Fruit fly (Drosophila melanogaster) whole organism, embryonic: Measurements from ENCODE around the gene Cpr65Az.
A peak's percentile ranks its signal among the peaks of the same experiment; 100 is the strongest.

Experiments used
- Abd-B ChIP-seq: fragments of 200-800 bp; sonication (Bioruptor generic); optimal IDR thresholded peaks from 2 replicates; lab custom pipeline; 2018; ENCODE audit warnings: missing biosample characterization, mild to moderate bottlenecking, missing genetic modification characterization, moderate library complexity
- Bteb2 ChIP-seq: fragments of 200-800 bp; sonication (Bioruptor generic); optimal IDR thresholded peaks from 2 replicates; lab custom pipeline; 2016; ENCODE audit warnings: missing biosample characterization, missing genetic modification characterization
- CG10321 ChIP-seq: fragments of 200-800 bp; sonication (Bioruptor generic); IDR thresholded peaks from 2 replicates; pipeline ENCODE4 v1.3.6; 2022; ENCODE audit warnings: missing biosample characterization, missing genetic modification characterization
- CG12744 ChIP-seq: fragments of 200-800 bp; sonication (Bioruptor generic); optimal IDR thresholded peaks from 2 replicates; lab custom pipeline; 2016; ENCODE audit warnings: missing biosample characterization, missing genetic modification characterization
- CG14710 ChIP-seq: fragments of 200-800 bp; sonication (Bioruptor generic); optimal IDR thresholded peaks from 3 replicates; lab custom pipeline; 2019; ENCODE audit warnings: missing biosample characterization, mild to moderate bottlenecking, missing genetic modification characterization, moderate library complexity
- CG17385 ChIP-seq: fragments of 200-800 bp; sonication (Bioruptor generic); optimal IDR thresholded peaks from 3 replicates; lab custom pipeline; 2018; ENCODE audit warnings: missing biosample characterization, mild to moderate bottlenecking, missing genetic modification characterization
- ERR ChIP-seq: fragments of 200-800 bp; sonication (Bioruptor generic); optimal IDR thresholded peaks from 2 replicates; lab custom pipeline; 2016; ENCODE audit warnings: missing biosample characterization, missing genetic modification characterization
- HLHmδ ChIP-seq: fragments of 200-800 bp; sonication (Bioruptor generic); optimal IDR thresholded peaks from 2 replicates; lab custom pipeline; 2018; ENCODE audit warnings: missing biosample characterization, mild to moderate bottlenecking, missing genetic modification characterization, moderate library complexity
- Hmr ChIP-seq: fragments of 200-800 bp; sonication (Bioruptor generic); optimal IDR thresholded peaks from 3 replicates; lab custom pipeline; 2017; ENCODE audit warnings: mild to moderate bottlenecking, missing biosample characterization, missing genetic modification reagents, missing genetic modification characterization
- Nf-YC ChIP-seq: fragments of 200-800 bp; optimal IDR thresholded peaks from 3 replicates; lab custom pipeline; 2019; ENCODE audit warnings: missing biosample characterization, mild to moderate bottlenecking, missing genetic modification characterization, moderate library complexity
- dimm ChIP-seq: fragments of 200-800 bp; sonication (Bioruptor generic); IDR thresholded peaks from 2 replicates; pipeline ENCODE4 v1.3.6; 2022; ENCODE audit warnings: missing biosample characterization, missing genetic modification characterization
- hb ChIP-seq: fragments of 200-800 bp; sonication (Bioruptor generic); IDR thresholded peaks from 3 replicates; pipeline ENCODE4 v1.3.6; 2022; ENCODE audit warnings: missing biosample characterization, missing genetic modification characterization; ENCODE audit not compliant: partially characterized antibody
- zfh2 ChIP-seq: fragments of 200-800 bp; sonication (Bioruptor generic); optimal IDR thresholded peaks from 2 replicates; lab custom pipeline; 2016; ENCODE audit warnings: missing biosample characterization, missing genetic modification characterization

- TF ChIP-seq dimm (no peak), hb (no peak), CG14710 (peak; percentile 86), HLHmδ (GFP tag; lab: Kevin White, UChicago) (no peak), Hmr (no peak), CG10321 (GFP tag; lab: Robert Waterston, UW) (no peak), Nf-YC (tag; lab: Kevin White, UChicago) (no peak), zfh2 (GFP tag; lab: Kevin White, UChicago) (peak; percentile 80), ERR (GFP tag; lab: Kevin White, UChicago) (no peak), CG17385 (GFP tag; lab: Kevin White, UChicago) (no peak), Bteb2 (GFP tag; lab: Kevin White, UChicago) (peak; percentile 75), CG12744 (GFP tag; lab: Kevin White, UChicago) (peak; percentile 48), Abd-B (GFP tag; lab: Kevin White, UChicago) (peak; percentile 79)
Observed at dm6 chr3L:6181776-6182175, 21.2 kb downstream of the Cpr65Az start, which contains the start of gene CG10274.
